Worm (Caenorhabditis elegans) whole organism, L4/young adult: ENCODE data around the gene ntc-1.

Source experiments
- W03F9.2 ChIP-seq: fragments of 150-350 bp; optimal IDR thresholded peaks from 2 replicates; lab custom pipeline; 2014; ENCODE audit warnings: missing biosample characterization, missing genetic modification characterization
- dao-5 ChIP-seq: sonication (generic microtip); optimal IDR thresholded peaks from 2 replicates; lab custom pipeline; 2016; ENCODE audit warnings: missing genotype, missing genetic modification characterization, moderate library complexity, missing compliant biosample characterization
- him-1 ChIP-seq: sonication (generic microtip); optimal IDR thresholded peaks from 2 replicates; lab custom pipeline; 2016; ENCODE audit warnings: missing genotype, missing genetic modification reagents, missing genetic modification characterization, missing compliant biosample characterization

- TF ChIP-seq W03F9.2 (tag; lab: Kevin White, UChicago) (no peak), him-1 (tag; lab: Kevin White, UChicago) (no peak), dao-5 (no peak)
These were observed 23.6 kb upstream of the ntc-1 start for ce11 chrX:4842305-4842704.
